Worm (Caenorhabditis elegans) whole organism, late embryonic: Measurements from ENCODE around the gene sfa-1.

ENCODE experiments used
- ama-1 ChIP-seq: fragments of 150-350 bp; optimal IDR thresholded peaks from 2 replicates; lab custom pipeline; 2014
- ets-4 ChIP-seq: sonication (generic microtip); optimal IDR thresholded peaks from 2 replicates; lab custom pipeline; 2016; ENCODE audit warnings: missing genetic modification characterization, missing compliant biosample characterization
- nfya-1 ChIP-seq: sonication (generic microtip); optimal IDR thresholded peaks from 2 replicates; lab custom pipeline; 2017; ENCODE audit warnings: missing genetic modification characterization, mild to moderate bottlenecking, missing compliant biosample characterization, antibody characterized with exemption, moderate library complexity
- sox-4 ChIP-seq: sonication (generic microtip); optimal IDR thresholded peaks from 2 replicates; lab custom pipeline; 2017; ENCODE audit warnings: mild to moderate bottlenecking, missing genetic modification characterization, inconsistent platforms, missing compliant biosample characterization
- syd-9 ChIP-seq: sonication (generic microtip); optimal IDR thresholded peaks from 2 replicates; lab custom pipeline; 2016; ENCODE audit warnings: mild to moderate bottlenecking, missing genetic modification characterization, moderate library complexity, missing compliant biosample characterization
- tbx-2 ChIP-seq: sonication (generic microtip); optimal IDR thresholded peaks from 2 replicates; lab custom pipeline; 2016; ENCODE audit warnings: missing genetic modification characterization, missing compliant biosample characterization
- unc-55 ChIP-seq: sonication (generic microtip); optimal IDR thresholded peaks from 2 replicates; lab custom pipeline; 2017; ENCODE audit warnings: missing biosample characterization, missing genetic modification reagents, missing genetic modification characterization

DNA sequence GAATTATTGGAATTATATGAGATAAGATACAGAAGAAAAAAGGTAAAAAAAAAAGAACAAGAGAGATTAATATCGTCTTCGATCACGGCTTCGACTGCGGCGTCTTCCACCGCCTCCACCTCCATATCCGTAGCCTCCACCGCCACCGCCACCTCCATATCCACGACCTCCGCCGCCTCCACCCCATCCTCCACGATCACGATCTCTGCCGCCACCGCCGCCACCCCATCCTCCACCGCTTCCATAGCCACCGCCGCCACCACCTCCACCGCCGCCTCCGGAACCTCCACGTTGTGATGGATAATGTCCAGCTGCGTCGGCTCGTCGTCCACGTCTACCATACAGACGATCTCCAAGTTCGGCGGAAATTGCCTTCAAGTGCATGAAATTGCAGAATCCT, 6.0 kb upstream of the sfa-1 start:
- no peak for TF ChIP-seq nfya-1
- TF ChIP-seq ama-1 (lab: Kevin White, UChicago) = no peak
- TF ChIP-seq tbx-2 = no peak
- TF ChIP-seq unc-55 (GFP tag; lab: Kevin White, UChicago) = no peak
- no peak for TF ChIP-seq syd-9 (tag; lab: Kevin White, UChicago)
- TF ChIP-seq sox-4 = no peak
- no peak for TF ChIP-seq ets-4 (tag; lab: Kevin White, UChicago)
